Worm (Caenorhabditis elegans): ENCODE results near the gene pik-1.

pik-1 gene

ce11 chrIV:13395255-13395654 is 20.6 kb upstream of the pik-1 start:
- TF ChIP-seq pat-9 (tag; optimal IDR thresholded peaks at IDR 0.05), result no peak
- TF ChIP-seq hlh-30 (tag; optimal IDR thresholded peaks at IDR 0.05; ENCODE audit: insufficient read depth), result peak; percentile 37
- peak; percentile 48 for TF ChIP-seq dve-1 (tag; optimal IDR thresholded peaks at IDR 0.05)
- TF ChIP-seq ref-2 (tag; optimal IDR thresholded peaks at IDR 0.05), result peak; percentile 2
- peak; percentile 54 for TF ChIP-seq ceh-31 (tag; optimal IDR thresholded peaks at IDR 0.05)
- TF ChIP-seq ztf-16 (tag; optimal IDR thresholded peaks at IDR 0.05), result peak; percentile 5
- peak; percentile 6 for TF ChIP-seq pros-1 (tag; optimal IDR thresholded peaks at IDR 0.05)
- TF ChIP-seq C38D4.7 (GFP tag; optimal IDR thresholded peaks at IDR 0.05), result no peak
- no peak for TF ChIP-seq ceh-24 (tag; optimal IDR thresholded peaks at IDR 0.05)
- peak; percentile 67 for TF ChIP-seq unc-42 (tag; optimal IDR thresholded peaks at IDR 0.05)
- peak; percentile 30 for TF ChIP-seq ceh-9 (tag; optimal IDR thresholded peaks at IDR 0.05)
- TF ChIP-seq sox-2 (GFP tag; IDR thresholded peaks at IDR 0.05), result no peak
- peak; percentile 58 for TF ChIP-seq unc-55 (GFP tag; optimal IDR thresholded peaks at IDR 0.05)
- peak; percentile 45 for TF ChIP-seq nfya-1 (tag; optimal IDR thresholded peaks at IDR 0.05)
- TF ChIP-seq ceh-18 (tag; optimal IDR thresholded peaks at IDR 0.05), result peak; percentile 82
- TF ChIP-seq pqm-1 (tag; optimal IDR thresholded peaks at IDR 0.05), result peak; percentile 63
- TF ChIP-seq rnt-1 (tag; optimal IDR thresholded peaks at IDR 0.05), result peak; percentile 16
- peak; percentile 17 for TF ChIP-seq fax-1 (tag; optimal IDR thresholded peaks at IDR 0.05)

ce11 chrIV:13396375-13396774 is 19.5 kb upstream of the pik-1 start:
- no peak for TF ChIP-seq ztf-16 (tag; optimal IDR thresholded peaks at IDR 0.05)
- TF ChIP-seq T23F11.4 (GFP tag; optimal IDR thresholded peaks at IDR 0.05), result no peak
- TF ChIP-seq nhr-232 (tag; optimal IDR thresholded peaks at IDR 0.05), result no peak
- TF ChIP-seq elt-2 (tag; optimal IDR thresholded peaks at IDR 0.05), result peak; percentile 78

- TF ChIP-seq pax-1 (tag; optimal IDR thresholded peaks at IDR 0.05) (no peak), sdc-2 (tag; optimal IDR thresholded peaks at IDR 0.05) (no peak), tbx-7 (tag; optimal IDR thresholded peaks at IDR 0.05) (no peak), elt-4 (tag; optimal IDR thresholded peaks at IDR 0.05) (no peak), unc-55 (GFP tag; optimal IDR thresholded peaks at IDR 0.05) (no peak), pag-3 (tag; optimal IDR thresholded peaks at IDR 0.05; ENCODE audit: borderline replicate concordance) (no peak), tbx-2 (tag; optimal IDR thresholded peaks at IDR 0.05) (no peak), ceh-48 (tag; optimal IDR thresholded peaks at IDR 0.05) (no peak), mec-3 (tag; optimal IDR thresholded peaks at IDR 0.05; ENCODE audit: borderline replicate concordance) (no peak)
These were observed 17.1 kb upstream of the pik-1 start, which contains the start of gene Y62E10A.13 for ce11 chrIV:13398728-13399127. TSS of gene Y62E10A.13 (minus strand) at chrIV:13399053.

- no peak for TF ChIP-seq ama-1 (optimal IDR thresholded peaks at IDR 0.05)
- no peak for TF ChIP-seq odd-2 (tag; optimal IDR thresholded peaks at IDR 0.05)
- TF ChIP-seq ceh-6 (GFP tag; optimal IDR thresholded peaks at IDR 0.05), result no peak
- no peak for TF ChIP-seq ceh-30 (tag; optimal IDR thresholded peaks at IDR 0.05)
- no peak for TF ChIP-seq pros-1 (tag; optimal IDR thresholded peaks at IDR 0.05)
- TF ChIP-seq che-1 (tag; optimal IDR thresholded peaks at IDR 0.05), result no peak
- TF ChIP-seq pax-1 (tag; optimal IDR thresholded peaks at IDR 0.05), result no peak
- TF ChIP-seq sdc-2 (tag; optimal IDR thresholded peaks at IDR 0.05), result no peak
- no peak for TF ChIP-seq T23F11.4 (GFP tag; optimal IDR thresholded peaks at IDR 0.05)
- no peak for TF ChIP-seq ceh-48 (tag; optimal IDR thresholded peaks at IDR 0.05)
- no peak for TF ChIP-seq ceh-45 (GFP tag; IDR thresholded peaks at IDR 0.05)
- TF ChIP-seq syd-9 (tag; optimal IDR thresholded peaks at IDR 0.05), result no peak
- no peak for TF ChIP-seq hlh-13 (GFP tag; optimal IDR thresholded peaks at IDR 0.05)
- TF ChIP-seq rnt-1 (tag; optimal IDR thresholded peaks at IDR 0.05), result no peak
- TF ChIP-seq zip-5 (tag; optimal IDR thresholded peaks at IDR 0.05), result no peak
These were observed 15.1 kb upstream of the pik-1 start, which contains the start of the genes memi-2 and cyp-31A5 for ce11 chrIV:13400456-13401364. TSS of gene memi-2 (minus strand) at chrIV:13400506. TSS of gene cyp-31A5 (plus strand) at chrIV:13401289.

Measured in whole organism, late embryonic.